Worm (Caenorhabditis elegans): ENCODE measurements around the gene arrd-24.

ce11 chrX:13975314-13975713, 5.0 kb downstream of the arrd-24 start, which contains the start of gene F48F7.5:
- TF ChIP-seq ztf-23 (GFP tag; IDR thresholded peaks at IDR 0.05) = no peak
- no peak for TF ChIP-seq flt-1 (GFP tag; IDR thresholded peaks at IDR 0.05)
